Worm (Caenorhabditis elegans) whole organism, early embryonic: Measurements from ENCODE around the gene F56C9.3.

Experiments
- B0310.2 ChIP-seq: sonication (generic microtip); optimal IDR thresholded peaks from 2 replicates; lab custom pipeline; 2016; ENCODE audit warnings: mild to moderate bottlenecking, missing genetic modification characterization, missing compliant biosample characterization
- F13C5.2 ChIP-seq: sonication (generic microtip); optimal IDR thresholded peaks from 2 replicates; lab custom pipeline; 2017; ENCODE audit warnings: mild to moderate bottlenecking, missing genetic modification characterization, inconsistent platforms, missing compliant biosample characterization
- ama-1 ChIP-seq: fragments of 150-350 bp; optimal IDR thresholded peaks from 2 replicates; lab custom pipeline; 2014
- ceh-13 ChIP-seq: fragments of 200-800 bp; sonication (Bioruptor generic); optimal IDR thresholded peaks from 2 replicates; lab custom pipeline; 2018; ENCODE audit warnings: mild to moderate bottlenecking, missing genetic modification characterization, missing compliant biosample characterization
- ets-7 ChIP-seq: sonication (generic microtip); optimal IDR thresholded peaks from 2 replicates; lab custom pipeline; 2016; ENCODE audit warnings: missing genotype, missing genetic modification characterization, missing compliant biosample characterization
- flt-1 ChIP-seq: fragments of 200-800 bp; sonication (Bioruptor generic); IDR thresholded peaks from 2 replicates; pipeline ENCODE4 v1.3.6; 2022; ENCODE audit warnings: missing genetic modification characterization, missing compliant biosample characterization
- hmg-4 ChIP-seq: fragments of 200-800 bp; sonication (Bioruptor generic); optimal IDR thresholded peaks from 2 replicates; lab custom pipeline; 2018; ENCODE audit warnings: mild to moderate bottlenecking, missing genetic modification characterization, missing compliant biosample characterization
- tra-4 ChIP-seq: sonication (generic microtip); optimal IDR thresholded peaks from 2 replicates; lab custom pipeline; 2017; ENCODE audit warnings: missing genetic modification characterization, missing compliant biosample characterization

- TF ChIP-seq hmg-4 (GFP tag; lab: Kevin White, UChicago) (no peak), ceh-13 (no peak), tra-4 (tag; lab: Kevin White, UChicago) (no peak), B0310.2 (tag; lab: Kevin White, UChicago) (no peak), F13C5.2 (tag; lab: Kevin White, UChicago) (no peak), ama-1 (lab: Kevin White, UChicago) (no peak), flt-1 (GFP tag; lab: Robert Waterston, UW) (no peak), ets-7 (tag; lab: Kevin White, UChicago) (no peak)
Measured at ce11 chrIII:7310662-7311340, at the start of gene F56C9.3, which contains the start of gene F56C9.6.
